Worm (Caenorhabditis elegans): ENCODE data around the gene ckb-2.

DNA sequence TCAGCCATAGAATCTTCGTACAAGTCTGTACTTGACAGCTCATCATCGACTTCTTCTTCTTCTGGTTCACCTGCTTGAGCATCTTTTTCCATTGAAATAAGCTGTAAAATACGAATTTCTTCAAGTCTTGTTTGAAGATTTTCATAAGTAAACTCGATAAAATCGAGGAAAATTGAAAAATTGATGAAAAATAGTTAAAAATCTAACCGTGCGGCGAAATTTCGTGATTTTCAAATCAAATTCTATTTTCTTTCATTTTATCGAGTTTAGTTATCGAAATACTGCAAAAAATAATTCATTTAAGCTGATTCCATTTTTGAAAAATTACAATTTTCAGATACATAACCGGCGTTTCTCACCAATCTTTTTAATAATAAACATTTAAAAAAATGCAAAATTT is 47.4 kb downstream of the ckb-2 start, which contains the start of gene R07E5.11:
- TF ChIP-seq tab-1 (GFP tag; IDR thresholded peaks at IDR 0.05) (no peak), med-1 (GFP tag; optimal IDR thresholded peaks at IDR 0.05; ENCODE audit: insufficient read depth) (no peak), klf-2 (GFP tag; conservative IDR thresholded peaks at IDR 0.05) (no peak), T22C8.4 (GFP tag; IDR thresholded peaks at IDR 0.05) (no peak), ztf-23 (GFP tag; IDR thresholded peaks at IDR 0.05) (no peak), flt-1 (GFP tag; IDR thresholded peaks at IDR 0.05) (no peak), ztf-29 (GFP tag; IDR thresholded peaks at IDR 0.05) (no peak), ref-1 (GFP tag; conservative IDR thresholded peaks at IDR 0.05) (no peak)
